6 worm cellular contexts compared by ENCODE assay signal in genomic region chrX:1191582-1191981, ce11.
A peak's percentile ranks its signal among the peaks of the same experiment; 100 is the strongest.
TF ChIP-seq lines count a peak whose summit lies in the region.

Gene T13G4.4, minus strand, starts transcription at chrX:1191678.

TF ChIP-seq in whole organism, L1 larva, 84 proteins besides CTCF, POLR2A, EP300 and RAD21:
- TF ChIP-seq grh-1 (GFP tag; IDR thresholded peaks at IDR 0.05; lab: Robert Waterston, UW) (no peak), ceh-8 (GFP tag; optimal IDR thresholded peaks at IDR 0.05; lab: Kevin White, UChicago) (no peak), nhr-85 (tag; lab: Kevin White, UChicago) (peak; percentile 26), unc-62 (GFP tag; optimal IDR thresholded peaks at IDR 0.05; lab: Kevin White, UChicago) (no peak), rnt-1 (tag; optimal IDR thresholded peaks at IDR 0.05; lab: Kevin White, UChicago) (no peak), nhr-19 (GFP tag; conservative IDR thresholded peaks at IDR 0.05; lab: Robert Waterston, UW) (no peak), mep-1 (tag; optimal IDR thresholded peaks at IDR 0.05; lab: Kevin White, UChicago) (no peak), snu-23 (GFP tag; optimal IDR thresholded peaks at IDR 0.05; lab: Kevin White, UChicago) (no peak), skn-1 (tag; optimal IDR thresholded peaks at IDR 0.05; lab: Kevin White, UChicago) (no peak), blmp-1 (tag; optimal IDR thresholded peaks at IDR 0.05; lab: Kevin White, UChicago) (peak; percentile 45)

TF ChIP-seq in whole organism, L2 larva, 48 proteins besides CTCF, POLR2A, EP300 and RAD21:
- TF ChIP-seq nhr-25 (tag; optimal IDR thresholded peaks at IDR 0.05; lab: Kevin White, UChicago) (peak; percentile 22), C34F6.9 (tag; optimal IDR thresholded peaks at IDR 0.05; lab: Kevin White, UChicago) (no peak)

TF ChIP-seq in whole organism, L3 larva, 47 proteins besides CTCF, POLR2A, EP300 and RAD21:
- TF ChIP-seq mml-1 (tag; optimal IDR thresholded peaks at IDR 0.05; lab: Kevin White, UChicago), result no peak
- TF ChIP-seq nhr-25 (tag; optimal IDR thresholded peaks at IDR 0.05; lab: Kevin White, UChicago), result peak; percentile 37
- TF ChIP-seq elt-2 (tag; optimal IDR thresholded peaks at IDR 0.05; lab: Kevin White, UChicago), result no peak

TF ChIP-seq in whole organism, L4 larva, 104 proteins besides CTCF, POLR2A, EP300 and RAD21:
- TF ChIP-seq aha-1 (tag; lab: Kevin White, UChicago), result peak; percentile 77
- TF ChIP-seq D1046.2 (GFP tag; IDR thresholded peaks at IDR 0.05; lab: Robert Waterston, UW), result no peak

TF ChIP-seq in whole organism, midembryonic, 9 proteins besides CTCF, POLR2A, EP300 and RAD21:
- TF ChIP-seq cog-1 (tag; optimal IDR thresholded peaks at IDR 0.05; lab: Kevin White, UChicago) (peak; percentile 3), T22C8.4 (GFP tag; IDR thresholded peaks at IDR 0.05; lab: Robert Waterston, UW) (no peak), flt-1 (GFP tag; IDR thresholded peaks at IDR 0.05; lab: Robert Waterston, UW) (no peak)

TF ChIP-seq in whole organism, mixed stage, embryonic, 35 proteins besides CTCF, POLR2A, EP300 and RAD21:
- peak; percentile 88 for TF ChIP-seq hlh-1 (tag; optimal IDR thresholded peaks at IDR 0.05; lab: Kevin White, UChicago)
- TF ChIP-seq mls-2 (tag; optimal IDR thresholded peaks at IDR 0.05; lab: Kevin White, UChicago), result no peak
- no peak for TF ChIP-seq drap-1 (GFP tag; optimal IDR thresholded peaks at IDR 0.05; lab: Kevin White, UChicago)
- no peak for TF ChIP-seq nhr-76 (tag; optimal IDR thresholded peaks at IDR 0.05; lab: Kevin White, UChicago)
- TF ChIP-seq ztf-11 (tag; optimal IDR thresholded peaks at IDR 0.05; lab: Kevin White, UChicago), result no peak
- peak; percentile 69 for TF ChIP-seq nhr-2 (tag; optimal IDR thresholded peaks at IDR 0.05; lab: Kevin White, UChicago)
- TF ChIP-seq elt-1 (tag; optimal IDR thresholded peaks at IDR 0.05; lab: Kevin White, UChicago; ENCODE audit: borderline replicate concordance, insufficient read depth), result peak; percentile 62
- TF ChIP-seq unc-62 (GFP tag; optimal IDR thresholded peaks at IDR 0.05; lab: Kevin White, UChicago), result peak; percentile 13

Comparison
In these comparisons a context has a peak if more than half of its experiments do, and no peak if none do; other contexts are left out.
1. Of the 29 proteins assayed by ChIP-seq in both whole organism, L4 larva and whole organism, L1 larva: peak only in whole organism, L4 larva: aha-1; only in whole organism, L1 larva: none; in both: none; in neither: 28.